Fruit fly (Drosophila melanogaster) whole organism, embryonic: Measurements from ENCODE around the gene RanGAP.

ENCODE experiments used
- Awh ChIP-seq: fragments of 200-800 bp; sonication (Bioruptor generic); IDR thresholded peaks from 2 replicates; pipeline ENCODE4, ENCODE4 v1.3.6; 2022; ENCODE audit warnings: missing biosample characterization, missing genetic modification characterization
- B-H2 ChIP-seq: fragments of 200-800 bp; sonication (Bioruptor generic); optimal IDR thresholded peaks from 2 replicates; lab custom pipeline; 2018; ENCODE audit warnings: missing biosample characterization, mild to moderate bottlenecking, missing genetic modification characterization
- CG10274 ChIP-seq: fragments of 200-800 bp; sonication (Bioruptor generic); optimal IDR thresholded peaks from 3 replicates; lab custom pipeline; 2017; ENCODE audit warnings: missing biosample characterization, mild to moderate bottlenecking, missing genetic modification characterization
- CG10565 ChIP-seq: fragments of 200-800 bp; sonication (Bioruptor generic); optimal IDR thresholded peaks from 3 replicates; lab custom pipeline; 2016; ENCODE audit warnings: missing biosample characterization, mild to moderate bottlenecking, missing genetic modification characterization
- CG12104 ChIP-seq: fragments of 200-800 bp; sonication (Bioruptor generic); optimal IDR thresholded peaks from 3 replicates; lab custom pipeline; 2016; ENCODE audit warnings: missing biosample characterization, missing genetic modification characterization
- CG12219 ChIP-seq: fragments of 200-800 bp; sonication (Bioruptor generic); optimal IDR thresholded peaks from 3 replicates; lab custom pipeline; 2018; ENCODE audit warnings: missing biosample characterization, mild to moderate bottlenecking, missing genetic modification characterization
- CG12744 ChIP-seq: fragments of 200-800 bp; sonication (Bioruptor generic); optimal IDR thresholded peaks from 2 replicates; lab custom pipeline; 2016; ENCODE audit warnings: missing biosample characterization, missing genetic modification characterization
- CG13296 ChIP-seq: fragments of 200-800 bp; sonication (Bioruptor generic); optimal IDR thresholded peaks from 3 replicates; lab custom pipeline; 2018; ENCODE audit warnings: missing biosample characterization, mild to moderate bottlenecking, missing genetic modification characterization
- CG13775 ChIP-seq: fragments of 200-800 bp; sonication (Bioruptor generic); optimal IDR thresholded peaks from 3 replicates; lab custom pipeline; 2017; ENCODE audit warnings: missing biosample characterization, mild to moderate bottlenecking, missing genetic modification characterization
- CG14710 ChIP-seq: fragments of 200-800 bp; sonication (Bioruptor generic); optimal IDR thresholded peaks from 3 replicates; lab custom pipeline; 2019; ENCODE audit warnings: missing biosample characterization, mild to moderate bottlenecking, missing genetic modification characterization, moderate library complexity
- CG15479 ChIP-seq: fragments of 200-800 bp; sonication (Bioruptor generic); optimal IDR thresholded peaks from 3 replicates; lab custom pipeline; 2019; ENCODE audit warnings: missing biosample characterization, mild to moderate bottlenecking, missing genetic modification characterization, moderate library complexity
- CG17829 ChIP-seq: fragments of 200-800 bp; optimal IDR thresholded peaks from 2 replicates; lab custom pipeline; 2019; ENCODE audit warnings: missing biosample characterization, mild to moderate bottlenecking, missing genetic modification characterization, moderate library complexity
- CG1792 ChIP-seq: fragments of 200-800 bp; sonication (Bioruptor generic); optimal IDR thresholded peaks from 2 replicates; lab custom pipeline; 2016; ENCODE audit warnings: missing biosample characterization, missing genetic modification characterization
- CG2712 ChIP-seq: fragments of 200-800 bp; optimal IDR thresholded peaks from 3 replicates; lab custom pipeline; 2019; ENCODE audit warnings: missing biosample characterization, mild to moderate bottlenecking, missing genetic modification characterization, moderate library complexity
- CG30403 ChIP-seq: fragments of 200-800 bp; sonication (Bioruptor generic); optimal IDR thresholded peaks from 3 replicates; lab custom pipeline; 2016; ENCODE audit warnings: missing biosample characterization, missing genetic modification characterization
- CG3838 ChIP-seq: fragments of 200-800 bp; sonication (Bioruptor generic); optimal IDR thresholded peaks from 3 replicates; lab custom pipeline; 2016; ENCODE audit warnings: missing biosample characterization, missing genetic modification characterization
- CG7928 ChIP-seq: fragments of 200-800 bp; sonication (Bioruptor generic); optimal IDR thresholded peaks from 2 replicates; lab custom pipeline; 2017; ENCODE audit warnings: missing biosample characterization, mild to moderate bottlenecking, missing genetic modification characterization
- CG9215 ChIP-seq: fragments of 200-800 bp; sonication (Bioruptor generic); IDR thresholded peaks from 2 replicates; pipeline ENCODE4 v1.3.6; 2022; ENCODE audit warnings: missing biosample characterization, missing genetic modification characterization
- CG9437 ChIP-seq: fragments of 200-800 bp; sonication (Bioruptor generic); optimal IDR thresholded peaks from 2 replicates; lab custom pipeline; 2018; ENCODE audit warnings: missing biosample characterization, mild to moderate bottlenecking, missing genetic modification characterization
- CHES-1-like ChIP-seq: fragments of 200-800 bp; sonication (Bioruptor generic); optimal IDR thresholded peaks from 2 replicates; lab custom pipeline; 2016; ENCODE audit warnings: missing biosample characterization, missing genetic modification characterization
- CoRest ChIP-seq: fragments of 200-800 bp; sonication (Bioruptor generic); optimal IDR thresholded peaks from 3 replicates; lab custom pipeline; 2018; ENCODE audit warnings: missing biosample characterization, mild to moderate bottlenecking, missing genetic modification characterization, moderate library complexity
- Dad ChIP-seq: fragments of 200-800 bp; sonication (Bioruptor generic); optimal IDR thresholded peaks from 3 replicates; lab custom pipeline; 2016; ENCODE audit warnings: missing biosample characterization, missing genetic modification characterization
- Drgx ChIP-seq: fragments of 200-800 bp; sonication (Bioruptor generic); IDR thresholded peaks from 2 replicates; pipeline ENCODE4 v1.3.6; 2022; ENCODE audit warnings: missing biosample characterization, missing genetic modification characterization
- Fer3 ChIP-seq: fragments of 200-800 bp; sonication (Bioruptor generic); optimal IDR thresholded peaks from 2 replicates; lab custom pipeline; 2018; ENCODE audit warnings: missing biosample characterization, mild to moderate bottlenecking, missing genetic modification characterization, moderate library complexity
- Hey ChIP-seq: fragments of 200-800 bp; sonication (Bioruptor generic); optimal IDR thresholded peaks from 3 replicates; lab custom pipeline; 2018; ENCODE audit warnings: missing biosample characterization, mild to moderate bottlenecking, missing genetic modification characterization
- Lpt ChIP-seq: fragments of >200 bp; optimal IDR thresholded peaks from 2 replicates; lab custom pipeline; 2018; ENCODE audit warnings: missing biosample characterization, missing genetic modification characterization
- Max ChIP-seq: fragments of 200-800 bp; sonication (Bioruptor generic); optimal IDR thresholded peaks from 2 replicates; lab custom pipeline; 2016; ENCODE audit warnings: missing biosample characterization, mild to moderate bottlenecking, missing genetic modification characterization
- Nf-YB ChIP-seq: fragments of 200-800 bp; sonication (Bioruptor generic); optimal IDR thresholded peaks from 3 replicates; lab custom pipeline; 2019; ENCODE audit warnings: missing biosample characterization, mild to moderate bottlenecking, missing genetic modification characterization, moderate library complexity
- Rfx ChIP-seq: fragments of 200-800 bp; sonication (Bioruptor generic); IDR thresholded peaks from 2 replicates; pipeline ENCODE4 v1.3.6; 2022; ENCODE audit warnings: missing biosample characterization, missing genetic modification characterization
- Rx ChIP-seq: fragments of 200-800 bp; sonication (Bioruptor generic); IDR thresholded peaks from 2 replicates; pipeline ENCODE4 v1.3.6; 2022; ENCODE audit warnings: missing biosample characterization, missing genetic modification characterization
- Sox100B ChIP-seq: fragments of 200-800 bp; sonication (Bioruptor generic); optimal IDR thresholded peaks from 3 replicates; lab custom pipeline; 2018; ENCODE audit warnings: missing biosample characterization, mild to moderate bottlenecking, missing genetic modification characterization
- Sry-δ ChIP-seq: fragments of 200-800 bp; sonication (Bioruptor generic); optimal IDR thresholded peaks from 2 replicates; lab custom pipeline; 2016; ENCODE audit warnings: missing biosample characterization, missing genetic modification characterization
- bcd ChIP-seq: fragments of 200-800 bp; sonication (Bioruptor generic); optimal IDR thresholded peaks from 2 replicates; lab custom pipeline; 2017; ENCODE audit warnings: missing biosample characterization, mild to moderate bottlenecking, missing genetic modification characterization
- br ChIP-seq: fragments of >200 bp; optimal IDR thresholded peaks from 2 replicates; lab custom pipeline; 2017
- chn ChIP-seq: fragments of 200-800 bp; sonication (Bioruptor generic); optimal IDR thresholded peaks from 2 replicates; lab custom pipeline; 2016; ENCODE audit warnings: missing biosample characterization, missing genetic modification characterization
- crp ChIP-seq, 2 experiments: fragments of 200-800 bp; sonication (Bioruptor generic); optimal IDR thresholded peaks; 2 replicates in 1 of 2; 3 replicates in 1 of 2; lab custom pipeline; 2017; ENCODE audit warnings: missing biosample characterization in 2 of 2, missing genetic modification characterization in 2 of 2, mild to moderate bottlenecking in 1 of 2, moderate library complexity in 1 of 2
- dmrt11E ChIP-seq: fragments of 200-800 bp; sonication (Bioruptor generic); optimal IDR thresholded peaks from 3 replicates; lab custom pipeline; 2018; ENCODE audit warnings: missing biosample characterization, mild to moderate bottlenecking, missing genetic modification characterization, moderate library complexity
- exex ChIP-seq: fragments of 200-800 bp; sonication (Bioruptor generic); optimal IDR thresholded peaks from 4 replicates; lab custom pipeline; 2018; ENCODE audit warnings: missing biosample characterization, mild to moderate bottlenecking, missing genetic modification characterization, moderate library complexity
- fd102C ChIP-seq: fragments of 200-800 bp; sonication (Bioruptor generic); optimal IDR thresholded peaks from 2 replicates; lab custom pipeline; 2018; ENCODE audit warnings: missing biosample characterization, mild to moderate bottlenecking, missing genetic modification characterization, moderate library complexity
- fu2 ChIP-seq: fragments of 200-800 bp; sonication (Bioruptor generic); optimal IDR thresholded peaks from 2 replicates; lab custom pipeline; 2016; ENCODE audit warnings: missing biosample characterization, missing genetic modification characterization
- lilli ChIP-seq: fragments of 200-800 bp; sonication (Bioruptor generic); optimal IDR thresholded peaks from 3 replicates; lab custom pipeline; 2016; ENCODE audit warnings: missing biosample characterization, missing genetic modification characterization
- org-1 ChIP-seq: fragments of 200-800 bp; sonication (Bioruptor generic); optimal IDR thresholded peaks from 2 replicates; lab custom pipeline; 2017; ENCODE audit warnings: missing biosample characterization, missing genetic modification characterization
- sc ChIP-seq, 3 experiments: fragments of >200 bp in 2 of 3; fragments of 200-800 bp in 1 of 3; sonication (Bioruptor generic) in 1 of 3; optimal IDR thresholded peaks; 2 replicates in 2 of 3; 3 replicates in 1 of 3; lab custom pipeline; 2017; ENCODE audit warnings: mild to moderate bottlenecking in 1 of 3, missing biosample characterization in 1 of 3, missing genetic modification characterization in 1 of 3, missing genetic modification reagents in 1 of 3
- schlank ChIP-seq: fragments of 200-800 bp; sonication (Bioruptor generic); optimal IDR thresholded peaks from 2 replicates; lab custom pipeline; 2018; ENCODE audit warnings: missing biosample characterization, mild to moderate bottlenecking, missing genetic modification characterization
- sr ChIP-seq: fragments of 200-800 bp; sonication (Bioruptor generic); IDR thresholded peaks from 3 replicates; pipeline ENCODE4 v1.3.6; 2022; ENCODE audit warnings: missing biosample characterization, missing genetic modification characterization
- tna ChIP-seq: fragments of 200-800 bp; sonication (Bioruptor generic); IDR thresholded peaks from 2 replicates; pipeline ENCODE4 v1.3.6; 2022; ENCODE audit warnings: missing biosample characterization, missing genetic modification characterization; ENCODE audit not compliant: partially characterized antibody
- yki ChIP-seq: fragments of >200 bp; optimal IDR thresholded peaks from 3 replicates; lab custom pipeline; 2018
- zen2 ChIP-seq: fragments of 200-800 bp; sonication (Bioruptor generic); IDR thresholded peaks from 3 replicates; pipeline ENCODE4 v1.3.6; 2022; ENCODE audit warnings: missing biosample characterization, missing genetic modification characterization; ENCODE audit not compliant: partially characterized antibody
- zfh2 ChIP-seq: fragments of 200-800 bp; sonication (Bioruptor generic); optimal IDR thresholded peaks from 2 replicates; lab custom pipeline; 2016; ENCODE audit warnings: missing biosample characterization, missing genetic modification characterization

The RanGAP gene

DNA sequence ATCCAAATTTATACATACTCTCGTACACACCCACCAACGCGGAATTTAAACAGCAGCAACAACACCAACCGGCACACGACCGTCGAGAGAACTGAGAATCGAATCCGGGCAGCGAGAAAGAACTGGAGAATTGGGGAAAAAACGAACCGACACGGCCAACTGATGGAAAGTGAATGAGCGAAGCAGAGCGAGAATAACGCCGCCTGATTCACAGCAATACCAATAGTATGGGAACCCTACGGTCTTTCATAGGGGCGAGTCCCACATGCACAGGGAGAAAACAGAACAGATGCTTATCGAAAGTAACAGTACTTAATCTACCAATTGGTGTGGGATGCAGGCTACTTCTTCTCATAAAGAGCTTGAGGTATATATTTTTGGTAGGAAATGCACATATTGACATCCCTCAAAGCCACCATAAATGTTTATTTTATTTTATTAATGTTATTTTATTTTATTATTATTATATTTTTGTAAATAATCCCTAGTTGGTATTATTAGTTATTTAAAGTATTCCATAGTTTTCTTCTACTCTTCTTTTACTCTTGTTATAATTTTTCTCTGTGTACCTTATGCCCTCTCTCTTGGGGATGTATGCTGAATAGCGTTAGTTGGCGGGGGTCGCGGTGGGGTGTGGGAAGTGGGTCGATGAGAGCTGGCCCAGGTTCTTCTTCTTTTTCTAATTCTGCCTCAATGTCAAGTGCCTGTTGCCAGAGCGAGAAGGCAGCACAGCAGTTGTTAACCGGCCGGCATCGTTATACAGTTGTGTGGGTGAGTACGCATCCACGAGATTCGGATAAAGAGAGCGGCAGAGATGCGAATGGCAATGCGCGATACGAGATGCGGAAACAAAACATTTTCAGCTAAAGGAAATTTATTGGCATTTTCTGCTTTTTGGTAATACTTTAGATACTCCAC, 43.2 kb upstream of the RanGAP start, which contains the start of gene CG17544 (continued):
- TF ChIP-seq exex (tag; lab: Kevin White, UChicago), result peak; percentile 37
- TF ChIP-seq sr (GFP tag; lab: Robert Waterston, UW), result peak; percentile 62
- no peak for TF ChIP-seq br (lab: Kevin White, UChicago)
- TF ChIP-seq CG9215 (GFP tag; lab: Robert Waterston, UW), result peak; percentile 70
- peak; percentile 11 for TF ChIP-seq CG12219 (GFP tag; lab: Kevin White, UChicago)
- TF ChIP-seq dmrt11E (tag; lab: Kevin White, UChicago), result peak; percentile 79
- TF ChIP-seq fd102C (GFP tag; lab: Kevin White, UChicago), result no peak
- TF ChIP-seq CG9437 (GFP tag; lab: Kevin White, UChicago), result peak; percentile 82
- peak; percentile 83 for TF ChIP-seq CG14710 (tag; lab: Kevin White, UChicago)
- peak; percentile 60 for TF ChIP-seq Drgx (GFP tag; lab: Robert Waterston, UW)
- peak; percentile 27 for TF ChIP-seq lilli (GFP tag; lab: Kevin White, UChicago)
- peak; percentile 89 for TF ChIP-seq CG13775
- TF ChIP-seq schlank (tag; lab: Kevin White, UChicago), result peak; percentile 19
- no peak for TF ChIP-seq zen2 (GFP tag; lab: Robert Waterston, UW)
- no peak for TF ChIP-seq CG7928 (GFP tag; lab: Kevin White, UChicago)
- peak; percentile 88 for TF ChIP-seq Sox100B (GFP tag; lab: Kevin White, UChicago)
- no peak for TF ChIP-seq CG10565 (GFP tag; lab: Kevin White, UChicago)
- TF ChIP-seq Rfx (GFP tag; lab: Robert Waterston, UW), result peak; percentile 60
- TF ChIP-seq CG15479 (GFP tag; lab: Kevin White, UChicago), result no peak
- TF ChIP-seq bcd, result peak; percentile 80
- TF ChIP-seq Fer3, result peak; percentile 68
- TF ChIP-seq chn (GFP tag; lab: Kevin White, UChicago), result no peak
- TF ChIP-seq tna (GFP tag; lab: Robert Waterston, UW), result no peak; the same call in 1 of the 2 replicates
- TF ChIP-seq yki, result no peak
- peak; percentile 25 for TF ChIP-seq fu2 (GFP tag; lab: Kevin White, UChicago)
- peak in 1 of 2 experiments; percentile 34 for TF ChIP-seq crp (GFP tag; optimal IDR thresholded peaks at IDR 0.05; lab: Kevin White, UChicago)
- TF ChIP-seq CG17829, result peak; percentile 82
- peak; percentile 90 for TF ChIP-seq CoRest (tag; lab: Kevin White, UChicago)
- peak; percentile 52 for TF ChIP-seq CG12104
- TF ChIP-seq Rx (GFP tag; lab: Robert Waterston, UW), result peak; percentile 52; the same call in 1 of the 2 replicates
- TF ChIP-seq Awh, result no peak
- TF ChIP-seq CHES-1-like, result peak; percentile 30
- TF ChIP-seq CG30403 (GFP tag; lab: Kevin White, UChicago), result peak; percentile 66
- TF ChIP-seq org-1 (GFP tag; lab: Kevin White, UChicago), result peak; percentile 20
- TF ChIP-seq Max, result no peak
- TF ChIP-seq CG12744 (GFP tag; lab: Kevin White, UChicago), result no peak
- peak; percentile 89 for TF ChIP-seq CG2712 (tag; lab: Kevin White, UChicago)
- TF ChIP-seq CG1792 (GFP tag; lab: Kevin White, UChicago), result no peak
- TF ChIP-seq CG10274 (GFP tag; lab: Kevin White, UChicago), result peak; percentile 56
- TF ChIP-seq Nf-YB (GFP tag; lab: Kevin White, UChicago), result peak; percentile 67
- peak; percentile 81 for TF ChIP-seq CG13296 (GFP tag; lab: Kevin White, UChicago)
- TF ChIP-seq zfh2 (GFP tag; lab: Kevin White, UChicago), result peak; percentile 58
- TF ChIP-seq B-H2 (GFP tag; lab: Kevin White, UChicago), result peak; percentile 52
- no peak for TF ChIP-seq Dad (GFP tag; lab: Kevin White, UChicago)
- TF ChIP-seq CG3838 (GFP tag; lab: Kevin White, UChicago), result no peak
- TF ChIP-seq Hey, result no peak
- no peak for TF ChIP-seq Sry-δ (GFP tag; lab: Kevin White, UChicago)
- no peak for TF ChIP-seq sc (optimal IDR thresholded peaks at IDR 0.05; lab: Kevin White, UChicago)
- TF ChIP-seq sc (GFP tag; optimal IDR thresholded peaks at IDR 0.05; lab: Kevin White, UChicago), result peak; percentile 78
- TF ChIP-seq Lpt (GFP tag; lab: Kevin White, UChicago), result no peak
